Worm (Caenorhabditis elegans) whole organism, young adult: ENCODE data around the gene str-125.

ENCODE experiments used
- F55B11.4 ChIP-seq: sonication (generic microtip); optimal IDR thresholded peaks from 2 replicates; lab custom pipeline; 2016; ENCODE audit warnings: missing compliant biosample characterization, missing genetic modification characterization, borderline replicate concordance; ENCODE audit not compliant: insufficient read depth
- Y56A3A.18 ChIP-seq: fragments of 200-800 bp; sonication (Bioruptor generic); IDR thresholded peaks from 2 replicates; pipeline ENCODE4 v1.3.6; 2022; ENCODE audit warnings: missing genetic modification reagents, missing genetic modification characterization, missing compliant biosample characterization
- ama-1 ChIP-seq, 3 experiments: fragments of 150-350 bp in 1 of 3; sonication (generic microtip) in 2 of 3; optimal IDR thresholded peaks; 2 replicates each; lab custom pipeline; 2014 to 2018; ENCODE audit warnings: missing biosample characterization in 2 of 3, missing genetic modification characterization in 2 of 3, missing genetic modification reagents in 2 of 3
- attf-3 ChIP-seq: fragments of 200-800 bp; sonication (Bioruptor generic); conservative IDR thresholded peaks from 2 replicates; pipeline ENCODE4 v1.3.6; 2022; ENCODE audit warnings: missing genetic modification reagents, missing genetic modification characterization, missing compliant biosample characterization
- hlh-12 ChIP-seq: sonication (generic microtip); optimal IDR thresholded peaks from 2 replicates; lab custom pipeline; 2016; ENCODE audit warnings: missing genetic modification characterization, missing compliant biosample characterization
- madf-10 ChIP-seq: sonication (generic microtip); optimal IDR thresholded peaks from 2 replicates; lab custom pipeline; 2016; ENCODE audit warnings: mild to moderate bottlenecking, missing genetic modification characterization, missing compliant biosample characterization
- madf-6 ChIP-seq: fragments of 200-800 bp; sonication (Bioruptor generic); IDR thresholded peaks from 2 replicates; pipeline ENCODE4 v1.3.6; 2022; ENCODE audit warnings: missing genetic modification reagents, missing genetic modification characterization, missing compliant biosample characterization
- mcd-1 ChIP-seq: fragments of 200-800 bp; sonication (Bioruptor generic); IDR thresholded peaks from 2 replicates; pipeline ENCODE4 v1.3.6; 2022; ENCODE audit warnings: missing genetic modification reagents, missing genetic modification characterization, missing compliant biosample characterization
- mes-4 ChIP-seq: sonication (generic microtip); optimal IDR thresholded peaks from 2 replicates; lab custom pipeline; 2016; ENCODE audit warnings: missing genotype, missing genetic modification characterization, missing compliant biosample characterization
- nfya-1 ChIP-seq: sonication (generic microtip); optimal IDR thresholded peaks from 2 replicates; lab custom pipeline; 2017; ENCODE audit warnings: antibody characterized with exemption, missing compliant biosample characterization, missing genetic modification characterization, borderline replicate concordance; ENCODE audit not compliant: insufficient read depth
- snpc-1.3 ChIP-seq: sonication (generic microtip); optimal IDR thresholded peaks from 2 replicates; lab custom pipeline; 2017; ENCODE audit warnings: missing genetic modification characterization, mild to moderate bottlenecking, missing compliant biosample characterization, antibody characterized with exemption, moderate library complexity, missing genotype, missing genetic modification reagents; ENCODE audit not compliant: insufficient read depth
- unc-62 ChIP-seq: fragments of 150-350 bp; optimal IDR thresholded peaks from 2 replicates; lab custom pipeline; 2014; ENCODE audit warnings: missing biosample characterization, missing genetic modification reagents, missing genetic modification characterization

DNA sequence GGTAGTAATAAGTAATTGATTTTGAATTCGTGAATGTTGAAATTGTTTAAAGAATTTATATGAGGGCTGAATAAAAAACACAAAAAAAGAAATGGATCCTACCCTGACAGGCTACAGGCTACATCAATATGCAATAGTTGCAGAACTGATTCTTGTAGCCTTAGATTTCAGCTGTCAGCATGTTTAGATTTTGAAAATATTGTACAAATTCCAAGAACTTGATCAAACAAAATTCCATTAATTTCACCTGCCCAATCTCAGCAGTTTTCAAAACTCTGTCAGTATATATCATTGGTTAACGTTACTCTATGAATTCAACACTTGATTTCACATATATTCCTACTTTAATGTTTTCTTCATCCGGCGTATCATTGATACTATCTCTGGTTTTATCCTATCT lies 45.4 kb downstream of the str-125 start:
- no peak for TF ChIP-seq mes-4
- no peak for TF ChIP-seq nfya-1 (tag; lab: Kevin White, UChicago)
- TF ChIP-seq attf-3 (GFP tag; lab: Robert Waterston, UW), result no peak
- no peak for TF ChIP-seq F55B11.4 (tag; lab: Kevin White, UChicago)
- no peak for TF ChIP-seq unc-62
- no peak for TF ChIP-seq madf-6 (GFP tag; lab: Robert Waterston, UW)
- no peak for TF ChIP-seq madf-10 (tag; lab: Kevin White, UChicago)
- TF ChIP-seq ama-1 (optimal IDR thresholded peaks at IDR 0.05; lab: Kevin White, UChicago), result no peak
- TF ChIP-seq ama-1 (GFP tag; optimal IDR thresholded peaks at IDR 0.05; lab: Kevin White, UChicago), result no peak
- no peak for TF ChIP-seq mcd-1
- TF ChIP-seq hlh-12 (tag; lab: Kevin White, UChicago), result no peak
- TF ChIP-seq snpc-1.3 (tag; lab: Kevin White, UChicago), result no peak
- TF ChIP-seq Y56A3A.18 (GFP tag; lab: Robert Waterston, UW), result no peak
